Fruit fly (Drosophila melanogaster) whole organism, embryonic: ENCODE results near the gene CG6966.

ENCODE experiments used
- Adf1 ChIP-seq: fragments of 200-800 bp; sonication (Bioruptor generic); IDR thresholded peaks from 2 replicates; pipeline ENCODE4 v1.3.6; 2022; ENCODE audit warnings: missing biosample characterization, missing genetic modification characterization
- Bteb2 ChIP-seq: fragments of 200-800 bp; sonication (Bioruptor generic); optimal IDR thresholded peaks from 2 replicates; lab custom pipeline; 2016; ENCODE audit warnings: missing biosample characterization, missing genetic modification characterization
- CG10274 ChIP-seq: fragments of 200-800 bp; sonication (Bioruptor generic); optimal IDR thresholded peaks from 3 replicates; lab custom pipeline; 2017; ENCODE audit warnings: missing biosample characterization, mild to moderate bottlenecking, missing genetic modification characterization
- CG11085 ChIP-seq: fragments of 200-800 bp; sonication (Bioruptor generic); IDR thresholded peaks from 2 replicates; pipeline ENCODE4 v1.3.6; 2022; ENCODE audit warnings: missing biosample characterization, missing genetic modification characterization
- CG11398 ChIP-seq: fragments of 200-800 bp; sonication (Bioruptor generic); optimal IDR thresholded peaks from 2 replicates; lab custom pipeline; 2016; ENCODE audit warnings: missing biosample characterization, missing genetic modification characterization
- CG11456 ChIP-seq: fragments of 200-800 bp; sonication (Bioruptor generic); IDR thresholded peaks from 3 replicates; pipeline ENCODE4 v1.3.6; 2022; ENCODE audit warnings: missing biosample characterization, missing genetic modification characterization
- CG11504 ChIP-seq: fragments of 200-800 bp; sonication (Bioruptor generic); optimal IDR thresholded peaks from 3 replicates; lab custom pipeline; 2019; ENCODE audit warnings: missing biosample characterization, mild to moderate bottlenecking, missing genetic modification characterization, moderate library complexity
- CG11560 ChIP-seq: fragments of 200-800 bp; sonication (Bioruptor generic); IDR thresholded peaks from 3 replicates; pipeline ENCODE4 v1.3.6; 2022; ENCODE audit warnings: missing biosample characterization, missing genetic modification characterization
- CG12071 ChIP-seq: fragments of 200-800 bp; sonication (Bioruptor generic); optimal IDR thresholded peaks from 3 replicates; lab custom pipeline; 2018; ENCODE audit warnings: missing biosample characterization, mild to moderate bottlenecking, missing genetic modification characterization
- CG12219 ChIP-seq: fragments of 200-800 bp; sonication (Bioruptor generic); optimal IDR thresholded peaks from 3 replicates; lab custom pipeline; 2018; ENCODE audit warnings: missing biosample characterization, mild to moderate bottlenecking, missing genetic modification characterization
- CG13296 ChIP-seq: fragments of 200-800 bp; sonication (Bioruptor generic); optimal IDR thresholded peaks from 3 replicates; lab custom pipeline; 2018; ENCODE audit warnings: missing biosample characterization, mild to moderate bottlenecking, missing genetic modification characterization
- CG15269 ChIP-seq: fragments of 200-800 bp; sonication (Bioruptor generic); optimal IDR thresholded peaks from 2 replicates; lab custom pipeline; 2018; ENCODE audit warnings: missing biosample characterization, mild to moderate bottlenecking, missing genetic modification characterization, moderate library complexity
- CG15514 ChIP-seq: fragments of 200-800 bp; sonication (Bioruptor generic); optimal IDR thresholded peaks from 3 replicates; lab custom pipeline; 2017; ENCODE audit warnings: missing biosample characterization, missing genetic modification characterization, mild to moderate bottlenecking, moderate library complexity, missing genetic modification reagents
- CG2120 ChIP-seq: fragments of 200-800 bp; sonication (Bioruptor generic); optimal IDR thresholded peaks from 3 replicates; lab custom pipeline; 2016; ENCODE audit warnings: missing biosample characterization, missing genetic modification characterization
- CG2129 ChIP-seq: fragments of 200-800 bp; sonication (Bioruptor generic); IDR thresholded peaks from 2 replicates; pipeline ENCODE4 v1.3.6; 2022; ENCODE audit warnings: missing biosample characterization, missing genetic modification characterization; ENCODE audit not compliant: partially characterized antibody
- CG2202 ChIP-seq: fragments of 200-800 bp; sonication (Bioruptor generic); optimal IDR thresholded peaks from 2 replicates; lab custom pipeline; 2018; ENCODE audit warnings: missing biosample characterization, mild to moderate bottlenecking, missing genetic modification characterization
- CG30403 ChIP-seq: fragments of 200-800 bp; sonication (Bioruptor generic); optimal IDR thresholded peaks from 3 replicates; lab custom pipeline; 2016; ENCODE audit warnings: missing biosample characterization, missing genetic modification characterization
- CG31441 ChIP-seq: fragments of 200-800 bp; sonication (Bioruptor generic); IDR thresholded peaks from 2 replicates; pipeline ENCODE4 v1.3.6; 2022; ENCODE audit warnings: missing biosample characterization, missing genetic modification characterization
- CG3995 ChIP-seq: fragments of 200-800 bp; sonication (Bioruptor generic); optimal IDR thresholded peaks from 3 replicates; lab custom pipeline; 2016; ENCODE audit warnings: missing biosample characterization, missing genetic modification characterization
- CG4282 ChIP-seq: fragments of 200-800 bp; sonication (Bioruptor generic); optimal IDR thresholded peaks from 2 replicates; lab custom pipeline; 2016; ENCODE audit warnings: missing biosample characterization, missing genetic modification characterization
- CG7357 ChIP-seq: fragments of 200-800 bp; sonication (Bioruptor generic); IDR thresholded peaks from 3 replicates; pipeline ENCODE4 v1.3.6; 2022; ENCODE audit warnings: missing biosample characterization, missing genetic modification characterization
- CG8290 ChIP-seq, 3 experiments: fragments of 200-800 bp; sonication (Bioruptor generic); optimal IDR thresholded peaks; 2 replicates each; lab custom pipeline; 2016 to 2019; ENCODE audit warnings: missing biosample characterization in 3 of 3, missing genetic modification characterization in 3 of 3, mild to moderate bottlenecking in 2 of 3, moderate library complexity in 1 of 3
- Dek ChIP-seq: fragments of 200-800 bp; sonication (Bioruptor generic); optimal IDR thresholded peaks from 3 replicates; lab custom pipeline; 2019; ENCODE audit warnings: missing biosample characterization, mild to moderate bottlenecking, missing genetic modification characterization, moderate library complexity
- E2f1 ChIP-seq: fragments of 200-800 bp; sonication (Bioruptor generic); IDR thresholded peaks from 2 replicates; pipeline ENCODE4 v1.3.6; 2022; ENCODE audit warnings: missing biosample characterization, missing genetic modification characterization
- Ets97D ChIP-seq: fragments of 200-800 bp; sonication (Bioruptor generic); optimal IDR thresholded peaks from 3 replicates; lab custom pipeline; 2016; ENCODE audit warnings: missing biosample characterization, missing genetic modification characterization
- Gsc ChIP-seq: fragments of 200-800 bp; sonication (Bioruptor generic); IDR thresholded peaks from 2 replicates; pipeline ENCODE4 v1.3.6; 2022; ENCODE audit warnings: missing biosample characterization, missing genetic modification characterization
- HmgZ ChIP-seq: fragments of 200-800 bp; sonication (Bioruptor generic); optimal IDR thresholded peaks from 2 replicates; lab custom pipeline; 2018; ENCODE audit warnings: missing biosample characterization, mild to moderate bottlenecking, missing genetic modification characterization
- Med ChIP-seq: fragments of 200-800 bp; sonication (Bioruptor generic); peaks from one replicate; lab custom pipeline; 2016; ENCODE audit warnings: missing biosample characterization, missing genetic modification characterization, mild to moderate bottlenecking, inconsistent platforms, moderate library complexity
- Mrtf ChIP-seq: fragments of 200-800 bp; sonication (Bioruptor generic); IDR thresholded peaks from 3 replicates; pipeline ENCODE4 v1.3.6; 2022; ENCODE audit warnings: missing biosample characterization, missing genetic modification characterization
- NC2α ChIP-seq: fragments of 200-800 bp; sonication (Bioruptor generic); optimal IDR thresholded peaks from 2 replicates; lab custom pipeline; 2016; ENCODE audit warnings: missing biosample characterization, missing genetic modification characterization
- Pdp1 ChIP-seq, 2 experiments: fragments of 200-800 bp; sonication (Bioruptor generic); optimal IDR thresholded peaks; 3 replicates each; lab custom pipeline; 2016; ENCODE audit warnings: missing biosample characterization in 2 of 2, missing genetic modification characterization in 2 of 2, mild to moderate bottlenecking in 1 of 2, moderate library complexity in 1 of 2
- bbx ChIP-seq: fragments of 200-800 bp; sonication (Bioruptor generic); IDR thresholded peaks from 2 replicates; pipeline ENCODE4 v1.3.6; 2022; ENCODE audit warnings: missing biosample characterization, missing genetic modification characterization; ENCODE audit not compliant: partially characterized antibody
- chinmo ChIP-seq: fragments of 200-800 bp; sonication (Bioruptor generic); IDR thresholded peaks from 4 replicates; pipeline ENCODE4 v1.3.6; 2022; ENCODE audit warnings: missing biosample characterization, missing genetic modification characterization; ENCODE audit not compliant: partially characterized antibody
- ci ChIP-seq: fragments of 200-800 bp; sonication (Bioruptor generic); IDR thresholded peaks from 3 replicates; pipeline ENCODE4 v1.3.6; 2022; ENCODE audit warnings: missing biosample characterization, missing genetic modification characterization
- crc ChIP-seq: fragments of 200-800 bp; sonication (Bioruptor generic); optimal IDR thresholded peaks from 2 replicates; lab custom pipeline; 2016; ENCODE audit warnings: missing biosample characterization, missing genetic modification characterization
- dati ChIP-seq: fragments of 200-800 bp; sonication (Bioruptor generic); IDR thresholded peaks from 2 replicates; pipeline ENCODE4 v1.3.6; 2022; ENCODE audit warnings: missing biosample characterization, missing genetic modification characterization
- emc ChIP-seq: fragments of 200-800 bp; sonication (Bioruptor generic); optimal IDR thresholded peaks from 2 replicates; lab custom pipeline; 2016; ENCODE audit warnings: missing biosample characterization, missing genetic modification characterization
- ewg ChIP-seq: fragments of 200-800 bp; sonication (Bioruptor generic); optimal IDR thresholded peaks from 3 replicates; lab custom pipeline; 2017; ENCODE audit warnings: mild to moderate bottlenecking, missing biosample characterization, missing genetic modification reagents, missing genetic modification characterization
- grau ChIP-seq: fragments of 200-800 bp; optimal IDR thresholded peaks from 3 replicates; lab custom pipeline; 2019; ENCODE audit warnings: missing biosample characterization, mild to moderate bottlenecking, missing genetic modification characterization, moderate library complexity
- hbn ChIP-seq: fragments of 200-800 bp; sonication (Bioruptor generic); IDR thresholded peaks from 2 replicates; pipeline ENCODE4 v1.3.6; 2022; ENCODE audit warnings: missing biosample characterization, missing genetic modification characterization; ENCODE audit not compliant: partially characterized antibody
- jing ChIP-seq: fragments of 200-800 bp; sonication (Bioruptor generic); optimal IDR thresholded peaks from 2 replicates; lab custom pipeline; 2018; ENCODE audit warnings: missing biosample characterization, mild to moderate bottlenecking, missing genetic modification characterization
- pho ChIP-seq: fragments of 200-800 bp; sonication (Bioruptor generic); optimal IDR thresholded peaks from 2 replicates; lab custom pipeline; 2016; ENCODE audit warnings: missing biosample characterization, missing genetic modification characterization
- psq ChIP-seq: fragments of 200-800 bp; sonication (Bioruptor generic); optimal IDR thresholded peaks from 2 replicates; lab custom pipeline; 2017; ENCODE audit warnings: missing biosample characterization, missing genetic modification characterization
- ranshi ChIP-seq: fragments of 200-800 bp; sonication (Bioruptor generic); IDR thresholded peaks from 2 replicates; pipeline ENCODE4 v1.3.6; 2022; ENCODE audit warnings: missing biosample characterization, missing genetic modification characterization
- row ChIP-seq: fragments of 200-800 bp; sonication (Bioruptor generic); IDR thresholded peaks from 3 replicates; pipeline ENCODE4 v1.3.6; 2022; ENCODE audit warnings: missing biosample characterization, missing genetic modification characterization
- sd ChIP-seq: fragments of 200-800 bp; sonication (Bioruptor generic); optimal IDR thresholded peaks from 3 replicates; lab custom pipeline; 2018; ENCODE audit warnings: missing biosample characterization, mild to moderate bottlenecking, missing genetic modification characterization, moderate library complexity
- slbo ChIP-seq: fragments of 200-800 bp; sonication (Bioruptor generic); IDR thresholded peaks from 2 replicates; pipeline ENCODE4 v1.3.6; 2022; ENCODE audit warnings: missing biosample characterization, missing genetic modification characterization
- sug ChIP-seq: fragments of 200-800 bp; optimal IDR thresholded peaks from 2 replicates; lab custom pipeline; 2019; ENCODE audit warnings: missing biosample characterization, mild to moderate bottlenecking, missing genetic modification characterization, moderate library complexity
- unpg ChIP-seq: fragments of 200-800 bp; sonication (Bioruptor generic); optimal IDR thresholded peaks from 3 replicates; lab custom pipeline; 2018; ENCODE audit warnings: missing biosample characterization, mild to moderate bottlenecking, missing genetic modification characterization, moderate library complexity

Gene CG6966

DNA sequence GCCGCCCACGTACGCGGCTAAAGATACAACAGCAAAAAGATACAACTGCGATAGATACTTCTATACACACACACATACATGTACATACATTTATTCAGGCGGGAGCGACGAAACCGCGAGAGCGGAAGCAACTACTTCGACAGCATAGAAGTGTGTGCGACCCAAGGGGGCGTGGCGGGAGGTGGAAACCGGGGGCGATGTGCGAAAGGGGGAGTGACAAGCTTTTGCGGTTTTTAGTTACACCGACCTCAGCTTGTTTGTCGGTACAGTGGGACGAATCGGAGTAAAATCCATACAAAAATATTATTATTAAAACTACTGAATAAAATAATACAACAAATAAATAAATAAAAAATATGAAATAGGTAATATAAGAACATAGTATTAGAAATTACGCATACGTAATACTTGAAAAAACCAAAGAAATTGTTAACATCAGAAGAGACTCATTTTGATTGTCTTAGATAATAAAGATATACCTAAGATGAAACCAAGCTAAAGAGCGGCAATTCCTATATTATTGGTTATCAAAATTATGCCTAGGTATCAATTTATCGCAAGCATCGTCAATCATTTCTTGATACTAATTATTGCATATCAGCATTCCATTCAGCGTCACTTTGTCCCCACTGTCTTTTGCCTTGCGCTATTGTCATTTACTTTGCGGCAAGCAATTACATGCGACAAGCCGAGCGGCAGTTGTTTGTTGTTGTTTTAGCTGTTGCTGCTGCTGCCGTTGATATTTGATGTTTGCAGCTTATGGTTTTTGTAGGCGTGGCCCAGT, 33.4 kb upstream of the CG6966 start (continued):
- TF ChIP-seq CG15269 (tag; lab: Kevin White, UChicago) (peak; percentile 56), crc (no peak), CG13296 (GFP tag; lab: Kevin White, UChicago) (peak; percentile 26), bbx (GFP tag; lab: Robert Waterston, UW) (no peak), slbo (GFP tag; lab: Robert Waterston, UW) (0 out of 2 replicates have a peak, but pooled peaks have one; percentile 6), CG3995 (no peak), CG2202 (tag; lab: Kevin White, UChicago) (no peak), Med (GFP tag; lab: Kevin White, UChicago) (peak; percentile 57), psq (GFP tag; lab: Kevin White, UChicago) (no peak), HmgZ (no peak), CG15514 (no peak), ci (GFP tag; lab: Robert Waterston, UW) (peak; percentile 58; the same call in 1 of the 3 replicates), ewg (peak; percentile 13), sd (peak; percentile 38), Ets97D (GFP tag; lab: Kevin White, UChicago) (no peak), CG11085 (GFP tag; lab: Robert Waterston, UW) (no peak), CG8290 (GFP tag; optimal IDR thresholded peaks at IDR 0.05; lab: Kevin White, UChicago) (no peak), CG8290 (tag; optimal IDR thresholded peaks at IDR 0.05; lab: Kevin White, UChicago) (peak in 1 of 2 experiments; percentile 10), dati (GFP tag; lab: Robert Waterston, UW) (no peak), unpg (GFP tag; lab: Kevin White, UChicago) (peak; percentile 24), E2f1 (GFP tag; lab: Robert Waterston, UW) (no peak), NC2α (GFP tag; lab: Kevin White, UChicago) (no peak), CG11456 (GFP tag; lab: Robert Waterston, UW) (0 out of 3 replicates have a peak, but pooled peaks have one; percentile 16), CG12071 (GFP tag; lab: Kevin White, UChicago) (no peak), jing (no peak), CG30403 (GFP tag; lab: Kevin White, UChicago) (peak; percentile 28), Gsc (no peak), Pdp1 (GFP tag; optimal IDR thresholded peaks at IDR 0.05; lab: Kevin White, UChicago) (no peak), Dek (peak; percentile 24), CG2129 (no peak), CG31441 (peak; percentile 70), pho (GFP tag; lab: Kevin White, UChicago) (no peak), CG10274 (GFP tag; lab: Kevin White, UChicago) (no peak), CG2120 (GFP tag; lab: Kevin White, UChicago) (peak; percentile 20), chinmo (GFP tag; lab: Robert Waterston, UW) (peak; percentile 76), Mrtf (no peak), grau (tag; lab: Kevin White, UChicago) (peak; percentile 65), hbn (no peak), Bteb2 (GFP tag; lab: Kevin White, UChicago) (no peak), Adf1 (peak; percentile 38; the same call in 1 of the 2 replicates), CG11398 (no peak), CG11560 (tag; lab: Robert Waterston, UW) (no peak), CG12219 (no peak), CG4282 (GFP tag; lab: Kevin White, UChicago) (no peak), row (GFP tag; lab: Robert Waterston, UW) (peak; percentile 51; the same call in 2 of the 3 replicates), CG11504 (tag; lab: Kevin White, UChicago) (peak; percentile 72), emc (GFP tag; lab: Kevin White, UChicago) (no peak), CG7357 (GFP tag; lab: Robert Waterston, UW) (no peak; the same call in 2 of the 3 replicates), sug (tag; lab: Kevin White, UChicago) (no peak), ranshi (GFP tag; lab: Robert Waterston, UW) (no peak)
